Worm (Caenorhabditis elegans) whole organism, mixed stage, embryonic: ENCODE results near the gene nhx-4.

Experiments used
- elt-1 ChIP-seq: sonication (generic microtip); optimal IDR thresholded peaks from 2 replicates; lab custom pipeline; 2017; ENCODE audit warnings: missing genetic modification characterization, mild to moderate bottlenecking, missing compliant biosample characterization, antibody characterized with exemption, moderate library complexity, borderline replicate concordance; ENCODE audit not compliant: insufficient read depth
- nhr-2 ChIP-seq: fragments of 150-350 bp; optimal IDR thresholded peaks from 2 replicates; lab custom pipeline; 2014; ENCODE audit warnings: missing biosample characterization, missing genetic modification characterization

DNA sequence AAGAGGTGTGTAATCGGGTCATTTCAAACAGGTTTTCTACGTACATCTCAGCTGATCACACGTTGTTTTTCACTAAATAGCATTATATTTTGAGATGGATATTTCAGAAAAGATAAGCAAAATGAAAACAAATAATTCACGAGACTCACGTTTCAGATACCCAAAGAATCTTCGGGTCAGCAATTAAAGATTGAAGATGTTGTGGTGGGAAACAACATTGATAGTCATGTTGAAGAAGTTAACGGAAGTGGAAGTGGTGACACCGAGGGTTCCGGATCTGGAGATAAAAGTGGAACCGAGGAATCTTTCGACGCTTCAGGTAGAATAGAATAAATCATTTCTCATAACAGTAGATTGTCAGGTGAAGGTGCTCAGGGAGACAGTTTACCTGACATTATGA, 26.7 kb downstream of the nhx-4 start:
- TF ChIP-seq nhr-2 (tag; lab: Kevin White, UChicago) (no peak), elt-1 (tag; lab: Kevin White, UChicago) (no peak)
